Fruit fly (Drosophila melanogaster) Kc167 (cell line): Measurements from ENCODE around the gene RpL27.

ENCODE experiments used
- Myc ChIP-seq: fragments of >200 bp; optimal IDR thresholded peaks from 2 replicates; lab custom pipeline; 2017; ENCODE audit warnings: missing external identifiers
- Sin3A ChIP-seq: fragments of >200 bp; optimal IDR thresholded peaks from 2 replicates; lab custom pipeline; 2018; ENCODE audit warnings: missing external identifiers
- psq ChIP-seq: fragments of >200 bp; optimal IDR thresholded peaks from 2 replicates; lab custom pipeline; 2017; ENCODE audit warnings: missing external identifiers
- ttk ChIP-seq: sonication (Bioruptor generic); optimal IDR thresholded peaks from 2 replicates; lab custom pipeline; 2017; ENCODE audit warnings: missing external identifiers

dm6 chr3R:25638381-25638780 lies 46.5 kb downstream of the RpL27 start:
- TF ChIP-seq Myc (lab: Kevin White, UChicago) (no peak), Sin3A (lab: Kevin White, UChicago) (no peak), psq (lab: Kevin White, UChicago) (no peak), ttk (lab: Kevin White, UChicago) (no peak)
